Fruit fly (Drosophila melanogaster): Measurements from ENCODE around the gene CG44837.
A peak's percentile ranks its signal among the peaks of the same experiment; 100 is the strongest.

DNA sequence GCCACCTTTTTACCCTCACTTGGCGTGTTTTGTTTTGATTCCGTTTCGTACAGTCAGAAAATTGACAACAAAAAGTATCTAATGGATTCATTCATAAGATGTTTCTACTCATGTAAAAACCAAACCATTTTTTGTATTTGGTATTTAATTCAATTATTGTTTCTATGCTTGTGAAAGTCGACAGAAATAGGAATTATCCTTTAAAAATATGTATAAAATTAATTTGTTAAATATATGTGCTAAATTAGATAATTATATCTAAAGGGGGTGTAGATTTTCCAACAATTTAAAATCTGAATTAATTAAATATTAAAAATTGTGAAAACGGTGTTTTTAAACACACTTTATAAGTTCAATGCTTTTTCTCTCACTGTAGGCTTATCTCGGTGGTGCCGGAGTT, 75.1 kb downstream of the CG44837 start:
- TF ChIP-seq woc (GFP tag; optimal IDR thresholded peaks at IDR 0.05) (no peak), N (GFP tag; optimal IDR thresholded peaks at IDR 0.05) (no peak), ey (GFP tag; optimal IDR thresholded peaks at IDR 0.05) (no peak), Hr78 (GFP tag; optimal IDR thresholded peaks at IDR 0.05) (no peak), psq (GFP tag; optimal IDR thresholded peaks at IDR 0.05) (no peak), fru (GFP tag; optimal IDR thresholded peaks at IDR 0.05) (no peak), Hnf4 (GFP tag; optimal IDR thresholded peaks at IDR 0.05) (no peak), h (GFP tag; optimal IDR thresholded peaks at IDR 0.05) (no peak), Sp1 (GFP tag; optimal IDR thresholded peaks at IDR 0.05) (peak; percentile 0)
